Fruit fly (Drosophila melanogaster) whole organism, embryonic: ENCODE data around the gene Pdxk.

Experiments
- Adf1 ChIP-seq: fragments of 200-800 bp; sonication (Bioruptor generic); IDR thresholded peaks from 2 replicates; pipeline ENCODE4 v1.3.6; 2022; ENCODE audit warnings: missing biosample characterization, missing genetic modification characterization
- Asciz ChIP-seq: fragments of 200-800 bp; sonication (Bioruptor generic); optimal IDR thresholded peaks from 2 replicates; lab custom pipeline; 2017; ENCODE audit warnings: missing biosample characterization, mild to moderate bottlenecking, missing genetic modification characterization, missing genetic modification reagents
- BEAF-32 ChIP-seq: fragments of 200-800 bp; sonication (Bioruptor generic); optimal IDR thresholded peaks from 3 replicates; lab custom pipeline; 2017; ENCODE audit warnings: missing biosample characterization, missing genetic modification characterization, mild to moderate bottlenecking, moderate library complexity, missing genetic modification reagents
- CG1024 ChIP-seq: fragments of 200-800 bp; sonication (Bioruptor generic); IDR thresholded peaks from 2 replicates; pipeline ENCODE4 v1.3.6; 2022; ENCODE audit warnings: missing biosample characterization, missing genetic modification characterization
- CG11456 ChIP-seq: fragments of 200-800 bp; sonication (Bioruptor generic); IDR thresholded peaks from 3 replicates; pipeline ENCODE4 v1.3.6; 2022; ENCODE audit warnings: missing biosample characterization, missing genetic modification characterization
- CG12155 ChIP-seq: fragments of 200-800 bp; sonication (Bioruptor generic); optimal IDR thresholded peaks from 3 replicates; lab custom pipeline; 2016; ENCODE audit warnings: missing biosample characterization, missing genetic modification characterization
- CG12942 ChIP-seq: fragments of 200-800 bp; sonication (Bioruptor generic); optimal IDR thresholded peaks from 3 replicates; lab custom pipeline; 2016; ENCODE audit warnings: missing biosample characterization, missing genetic modification characterization
- CG13424 ChIP-seq: fragments of 200-800 bp; sonication (Bioruptor generic); optimal IDR thresholded peaks from 2 replicates; lab custom pipeline; 2019; ENCODE audit warnings: missing biosample characterization, mild to moderate bottlenecking, missing genetic modification characterization, moderate library complexity
- CG14667 ChIP-seq: fragments of 200-800 bp; sonication (Bioruptor generic); IDR thresholded peaks from 2 replicates; pipeline ENCODE4 v1.3.6; 2022; ENCODE audit warnings: missing biosample characterization, missing genetic modification characterization
- CG15073 ChIP-seq: fragments of 200-800 bp; sonication (Bioruptor generic); optimal IDR thresholded peaks from 2 replicates; lab custom pipeline; 2016; ENCODE audit warnings: missing biosample characterization, missing genetic modification characterization
- CG15269 ChIP-seq: fragments of 200-800 bp; sonication (Bioruptor generic); optimal IDR thresholded peaks from 2 replicates; lab custom pipeline; 2018; ENCODE audit warnings: missing biosample characterization, mild to moderate bottlenecking, missing genetic modification characterization, moderate library complexity
- CG15696 ChIP-seq: fragments of 200-800 bp; sonication (Bioruptor generic); optimal IDR thresholded peaks from 2 replicates; lab custom pipeline; 2019; ENCODE audit warnings: missing biosample characterization, mild to moderate bottlenecking, missing genetic modification characterization, moderate library complexity
- CG18764 ChIP-seq: fragments of 200-800 bp; sonication (Bioruptor generic); optimal IDR thresholded peaks from 3 replicates; lab custom pipeline; 2016; ENCODE audit warnings: missing biosample characterization, missing genetic modification characterization
- CG2712 ChIP-seq: fragments of 200-800 bp; optimal IDR thresholded peaks from 3 replicates; lab custom pipeline; 2019; ENCODE audit warnings: missing biosample characterization, mild to moderate bottlenecking, missing genetic modification characterization, moderate library complexity
- CG30020 ChIP-seq: fragments of 200-800 bp; optimal IDR thresholded peaks from 2 replicates; lab custom pipeline; 2019; ENCODE audit warnings: missing biosample characterization, mild to moderate bottlenecking, missing genetic modification characterization, moderate library complexity
- CG34376 ChIP-seq: fragments of 200-800 bp; sonication (Bioruptor generic); optimal IDR thresholded peaks from 2 replicates; lab custom pipeline; 2018; ENCODE audit warnings: missing biosample characterization, mild to moderate bottlenecking, missing genetic modification characterization
- CG3847 ChIP-seq: fragments of 200-800 bp; sonication (Bioruptor generic); IDR thresholded peaks from 2 replicates; pipeline ENCODE4 v1.3.6; 2022; ENCODE audit warnings: missing biosample characterization, missing genetic modification characterization
- CG3995 ChIP-seq: fragments of 200-800 bp; sonication (Bioruptor generic); optimal IDR thresholded peaks from 3 replicates; lab custom pipeline; 2016; ENCODE audit warnings: missing biosample characterization, missing genetic modification characterization
- CG4360 ChIP-seq: fragments of 200-800 bp; sonication (Bioruptor generic); IDR thresholded peaks from 2 replicates; pipeline ENCODE4 v1.3.6; 2022; ENCODE audit warnings: missing biosample characterization, missing genetic modification characterization
- CG6791 ChIP-seq: fragments of 200-800 bp; sonication (Bioruptor generic); IDR thresholded peaks from 3 replicates; pipeline ENCODE4 v1.3.6; 2022; ENCODE audit warnings: missing biosample characterization, missing genetic modification characterization; ENCODE audit not compliant: partially characterized antibody
- CG7556 ChIP-seq: fragments of 200-800 bp; sonication (Bioruptor generic); optimal IDR thresholded peaks from 2 replicates; lab custom pipeline; 2017; ENCODE audit warnings: missing biosample characterization, mild to moderate bottlenecking, missing genetic modification characterization
- CG7745 ChIP-seq: fragments of 200-800 bp; sonication (Bioruptor generic); optimal IDR thresholded peaks from 2 replicates; lab custom pipeline; 2018; ENCODE audit warnings: missing biosample characterization, mild to moderate bottlenecking, missing genetic modification characterization, moderate library complexity
- CG9727 ChIP-seq: fragments of 200-800 bp; sonication (Bioruptor generic); optimal IDR thresholded peaks from 3 replicates; lab custom pipeline; 2017; ENCODE audit warnings: missing biosample characterization, mild to moderate bottlenecking, missing genetic modification characterization
- Eip74EF ChIP-seq, 2 experiments: fragments of 200-800 bp in 1 of 2; fragments of >200 bp in 1 of 2; sonication (Bioruptor generic) in 1 of 2; optimal IDR thresholded peaks; 2 replicates each; lab custom pipeline; 2017 to 2019; ENCODE audit warnings: missing biosample characterization in 2 of 2, missing genetic modification characterization in 2 of 2, mild to moderate bottlenecking in 1 of 2, moderate library complexity in 1 of 2
- Ets97D ChIP-seq: fragments of 200-800 bp; sonication (Bioruptor generic); optimal IDR thresholded peaks from 3 replicates; lab custom pipeline; 2016; ENCODE audit warnings: missing biosample characterization, missing genetic modification characterization
- Hand ChIP-seq: fragments of 200-800 bp; sonication (Bioruptor generic); optimal IDR thresholded peaks from 2 replicates; lab custom pipeline; 2017; ENCODE audit warnings: mild to moderate bottlenecking, missing biosample characterization, missing genetic modification reagents, missing genetic modification characterization
- Hr39 ChIP-seq: fragments of >200 bp; optimal IDR thresholded peaks from 2 replicates; lab custom pipeline; 2017
- Hr78 ChIP-seq, 2 experiments: fragments of 200-800 bp in 1 of 2; fragments of >200 bp in 1 of 2; sonication (Bioruptor generic) in 1 of 2; optimal IDR thresholded peaks; 2 replicates each; lab custom pipeline; 2017 to 2019; ENCODE audit warnings: missing biosample characterization in 2 of 2, missing genetic modification characterization in 2 of 2, mild to moderate bottlenecking in 1 of 2, moderate library complexity in 1 of 2
- Lpt ChIP-seq: fragments of >200 bp; optimal IDR thresholded peaks from 2 replicates; lab custom pipeline; 2018; ENCODE audit warnings: missing biosample characterization, missing genetic modification characterization
- MTF-1 ChIP-seq: fragments of 200-800 bp; sonication (Bioruptor generic); optimal IDR thresholded peaks from 2 replicates; lab custom pipeline; 2018; ENCODE audit warnings: missing biosample characterization, mild to moderate bottlenecking, missing genetic modification characterization, borderline replicate concordance
- Mad ChIP-seq: fragments of 200-800 bp; sonication (Bioruptor generic); optimal IDR thresholded peaks from 2 replicates; lab custom pipeline; 2016; ENCODE audit warnings: missing biosample characterization, missing genetic modification characterization
- Max ChIP-seq: fragments of 200-800 bp; sonication (Bioruptor generic); optimal IDR thresholded peaks from 2 replicates; lab custom pipeline; 2016; ENCODE audit warnings: missing biosample characterization, mild to moderate bottlenecking, missing genetic modification characterization
- Myb ChIP-seq: fragments of 200-800 bp; sonication (Bioruptor generic); optimal IDR thresholded peaks from 2 replicates; lab custom pipeline; 2016; ENCODE audit warnings: missing biosample characterization, missing genetic modification characterization
- Pdp1 ChIP-seq, 2 experiments: fragments of 200-800 bp; sonication (Bioruptor generic); optimal IDR thresholded peaks; 3 replicates each; lab custom pipeline; 2016; ENCODE audit warnings: missing biosample characterization in 2 of 2, missing genetic modification characterization in 2 of 2, mild to moderate bottlenecking in 1 of 2, moderate library complexity in 1 of 2
- Ptx1 ChIP-seq: fragments of 200-800 bp; sonication (Bioruptor generic); IDR thresholded peaks from 2 replicates; pipeline ENCODE4 v1.3.6; 2022; ENCODE audit warnings: missing biosample characterization, missing genetic modification characterization
- Usf ChIP-seq: fragments of 200-800 bp; sonication (Bioruptor generic); optimal IDR thresholded peaks from 2 replicates; lab custom pipeline; 2017; ENCODE audit warnings: missing genotype, missing biosample characterization, missing genetic modification characterization
- abd-A ChIP-seq: fragments of 200-800 bp; sonication (Bioruptor generic); optimal IDR thresholded peaks from 3 replicates; lab custom pipeline; 2019; ENCODE audit warnings: missing biosample characterization, mild to moderate bottlenecking, missing genetic modification characterization, moderate library complexity
- cg ChIP-seq: fragments of 200-800 bp; sonication (Bioruptor generic); optimal IDR thresholded peaks from 3 replicates; lab custom pipeline; 2019; ENCODE audit warnings: missing biosample characterization, mild to moderate bottlenecking, missing genetic modification characterization, moderate library complexity
- ems ChIP-seq: fragments of 200-800 bp; sonication (Bioruptor generic); optimal IDR thresholded peaks from 3 replicates; lab custom pipeline; 2016; ENCODE audit warnings: missing biosample characterization, missing genetic modification characterization
- fd64A ChIP-seq: fragments of 200-800 bp; sonication (Bioruptor generic); optimal IDR thresholded peaks from 3 replicates; lab custom pipeline; 2018; ENCODE audit warnings: missing biosample characterization, mild to moderate bottlenecking, missing genetic modification characterization
- inv ChIP-seq: fragments of 200-800 bp; sonication (Bioruptor generic); IDR thresholded peaks from 2 replicates; pipeline ENCODE4 v1.3.6; 2022; ENCODE audit warnings: missing biosample characterization, missing genetic modification characterization; ENCODE audit not compliant: partially characterized antibody
- lilli ChIP-seq: fragments of 200-800 bp; sonication (Bioruptor generic); optimal IDR thresholded peaks from 3 replicates; lab custom pipeline; 2016; ENCODE audit warnings: missing biosample characterization, missing genetic modification characterization
- maf-S ChIP-seq: fragments of 200-800 bp; sonication (Bioruptor generic); optimal IDR thresholded peaks from 2 replicates; lab custom pipeline; 2016; ENCODE audit warnings: missing biosample characterization, missing genetic modification characterization
- p53 ChIP-seq: fragments of 200-800 bp; sonication (Bioruptor generic); optimal IDR thresholded peaks from 2 replicates; lab custom pipeline; 2016; ENCODE audit warnings: missing biosample characterization, missing genetic modification characterization
- psq ChIP-seq: fragments of 200-800 bp; sonication (Bioruptor generic); optimal IDR thresholded peaks from 2 replicates; lab custom pipeline; 2017; ENCODE audit warnings: missing biosample characterization, missing genetic modification characterization
- slbo ChIP-seq: fragments of 200-800 bp; sonication (Bioruptor generic); IDR thresholded peaks from 2 replicates; pipeline ENCODE4 v1.3.6; 2022; ENCODE audit warnings: missing biosample characterization, missing genetic modification characterization
- so ChIP-seq: fragments of 200-800 bp; sonication (Bioruptor generic); IDR thresholded peaks from 3 replicates; pipeline ENCODE4 v1.3.6; 2022; ENCODE audit warnings: missing biosample characterization, missing genetic modification characterization
- ssp ChIP-seq: fragments of 200-800 bp; sonication (Bioruptor generic); IDR thresholded peaks from 2 replicates; pipeline ENCODE4 v1.3.6; 2022; ENCODE audit warnings: missing biosample characterization, missing genetic modification characterization
- tup ChIP-seq: fragments of 200-800 bp; sonication (Bioruptor generic); optimal IDR thresholded peaks from 2 replicates; lab custom pipeline; 2016; ENCODE audit warnings: missing biosample characterization, mild to moderate bottlenecking, missing genetic modification characterization, moderate library complexity
- zf30C ChIP-seq: fragments of 200-800 bp; sonication (Bioruptor generic); optimal IDR thresholded peaks from 3 replicates; lab custom pipeline; 2018; ENCODE audit warnings: missing biosample characterization, mild to moderate bottlenecking, missing genetic modification characterization

Pdxk gene

DNA sequence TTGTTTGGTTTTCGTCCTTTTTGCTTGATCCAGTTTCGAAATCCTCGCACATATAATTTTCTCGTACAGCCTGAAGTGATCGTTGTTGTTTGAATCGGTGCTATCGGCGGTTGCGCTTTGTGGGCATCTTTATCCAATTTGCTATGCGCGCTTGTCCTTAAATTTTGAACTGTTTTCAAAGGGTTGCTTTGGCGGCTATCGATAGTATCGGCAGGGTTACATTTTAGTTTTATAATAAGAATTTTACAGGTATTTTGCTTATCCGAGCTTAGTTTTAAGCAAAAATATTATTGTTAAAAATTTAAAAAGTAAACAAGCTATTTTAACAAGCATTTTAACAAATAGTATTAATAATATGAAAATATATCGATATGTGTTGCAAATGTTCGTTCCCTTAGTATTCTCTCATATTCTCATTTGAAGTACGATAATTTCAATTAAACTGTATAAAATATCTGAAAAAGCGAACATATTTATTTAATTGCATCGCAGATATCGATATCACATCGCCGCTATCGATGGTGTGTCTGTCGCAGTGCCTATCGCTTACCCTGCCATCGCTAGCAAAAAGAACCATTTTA lies 6.8 kb downstream of the Pdxk start, which contains the start of the genes Klp67A and CG4452 (continued):
- TF ChIP-seq Hr39 (lab: Kevin White, UChicago) (no peak), Ptx1 (GFP tag; lab: Robert Waterston, UW) (no peak), Myb (GFP tag; lab: Kevin White, UChicago) (peak; percentile 61), CG3847 (GFP tag; lab: Robert Waterston, UW) (peak; percentile 39; the same call in 1 of the 2 replicates), CG7556 (GFP tag; lab: Kevin White, UChicago) (peak; percentile 34), BEAF-32 (GFP tag; lab: Kevin White, UChicago) (peak; percentile 98), Hr78 (GFP tag; optimal IDR thresholded peaks at IDR 0.05; lab: Kevin White, UChicago) (no peak), CG9727 (GFP tag; lab: Kevin White, UChicago) (peak; percentile 67), CG18764 (GFP tag; lab: Kevin White, UChicago) (peak; percentile 17), CG30020 (tag; lab: Kevin White, UChicago) (peak; percentile 79), Ets97D (GFP tag; lab: Kevin White, UChicago) (peak; percentile 67), lilli (GFP tag; lab: Kevin White, UChicago) (peak; percentile 58), zf30C (GFP tag; lab: Kevin White, UChicago) (no peak), Asciz (GFP tag; lab: Kevin White, UChicago) (no peak), inv (GFP tag; lab: Robert Waterston, UW) (peak; percentile 89), slbo (GFP tag; lab: Robert Waterston, UW) (peak; percentile 50; the same call in 1 of the 2 replicates), cg (GFP tag; lab: Kevin White, UChicago) (no peak), so (no peak), tup (GFP tag; lab: Kevin White, UChicago) (no peak), abd-A (no peak), CG2712 (tag; lab: Kevin White, UChicago) (peak; percentile 74), CG1024 (GFP tag; lab: Robert Waterston, UW) (no peak), CG15269 (peak; percentile 0), Usf (GFP tag; lab: Kevin White, UChicago) (no peak), CG34376 (GFP tag; lab: Kevin White, UChicago) (peak; percentile 5), Pdp1 (GFP tag; optimal IDR thresholded peaks at IDR 0.05; lab: Kevin White, UChicago) (peak in 1 of 2 experiments; percentile 21), CG3995 (GFP tag; lab: Kevin White, UChicago) (peak; percentile 85), CG12942 (GFP tag; lab: Kevin White, UChicago) (peak; percentile 3), MTF-1 (no peak), Hand (no peak), p53 (GFP tag; lab: Kevin White, UChicago) (no peak), CG4360 (GFP tag; lab: Robert Waterston, UW) (no peak), Lpt (GFP tag; lab: Kevin White, UChicago) (no peak), CG15073 (GFP tag; lab: Kevin White, UChicago) (no peak), CG12155 (peak; percentile 53), CG13424 (tag; lab: Kevin White, UChicago) (peak; percentile 54), CG11456 (0 out of 3 replicates have a peak, but pooled peaks have one; percentile 4), maf-S (no peak), fd64A (GFP tag; lab: Kevin White, UChicago) (no peak), Mad (GFP tag; lab: Kevin White, UChicago) (no peak), ssp (peak; percentile 4; the same call in 1 of the 2 replicates), ems (GFP tag; lab: Kevin White, UChicago) (no peak), psq (GFP tag; lab: Kevin White, UChicago) (peak; percentile 99), CG7745 (tag; lab: Kevin White, UChicago) (no peak), Eip74EF (GFP tag; optimal IDR thresholded peaks at IDR 0.05; lab: Kevin White, UChicago) (no peak), CG14667 (0 out of 2 replicates have a peak, but pooled peaks have one; percentile 16), CG6791 (peak; percentile 83), Adf1 (GFP tag; lab: Robert Waterston, UW) (no peak; the same call in 1 of the 2 replicates), CG15696 (tag; lab: Kevin White, UChicago) (peak; percentile 37), Max (peak; percentile 32)
